Worm (Caenorhabditis elegans) whole organism, early embryonic: ENCODE results near the gene nhx-9.

Experiments used
- B0310.2 ChIP-seq: sonication (generic microtip); optimal IDR thresholded peaks from 2 replicates; lab custom pipeline; 2016; ENCODE audit warnings: mild to moderate bottlenecking, missing genetic modification characterization, missing compliant biosample characterization
- aly-1 ChIP-seq: sonication (generic microtip); optimal IDR thresholded peaks from 2 replicates; lab custom pipeline; 2016; ENCODE audit warnings: missing genetic modification characterization, missing compliant biosample characterization
- ama-1 ChIP-seq: fragments of 150-350 bp; optimal IDR thresholded peaks from 2 replicates; lab custom pipeline; 2014
- ceh-36 ChIP-seq: sonication (generic microtip); optimal IDR thresholded peaks from 2 replicates; lab custom pipeline; 2016; ENCODE audit warnings: missing genetic modification characterization, inconsistent platforms, missing compliant biosample characterization
- ets-7 ChIP-seq: sonication (generic microtip); optimal IDR thresholded peaks from 2 replicates; lab custom pipeline; 2016; ENCODE audit warnings: missing genotype, missing genetic modification characterization, missing compliant biosample characterization
- flt-1 ChIP-seq: fragments of 200-800 bp; sonication (Bioruptor generic); IDR thresholded peaks from 2 replicates; pipeline ENCODE4 v1.3.6; 2022; ENCODE audit warnings: missing genetic modification characterization, missing compliant biosample characterization
- hmbx-1 ChIP-seq: sonication (generic microtip); optimal IDR thresholded peaks from 2 replicates; lab custom pipeline; 2016; ENCODE audit warnings: mild to moderate bottlenecking, missing genetic modification characterization, missing compliant biosample characterization
- hmg-4 ChIP-seq: fragments of 200-800 bp; sonication (Bioruptor generic); optimal IDR thresholded peaks from 2 replicates; lab custom pipeline; 2018; ENCODE audit warnings: mild to moderate bottlenecking, missing genetic modification characterization, missing compliant biosample characterization
- hnd-1 ChIP-seq: sonication (generic microtip); optimal IDR thresholded peaks from 2 replicates; lab custom pipeline; 2016; ENCODE audit warnings: missing genetic modification characterization, missing compliant biosample characterization
- pes-1 ChIP-seq: fragments of 200-800 bp; sonication (Bioruptor generic); IDR thresholded peaks from 2 replicates; pipeline ENCODE4 v1.3.6; 2022; ENCODE audit warnings: missing genetic modification reagents, missing genetic modification characterization, missing compliant biosample characterization
- scrt-1 ChIP-seq: fragments of 200-800 bp; sonication (Bioruptor generic); IDR thresholded peaks from 2 replicates; pipeline ENCODE4 v1.3.6; 2022; ENCODE audit warnings: missing genetic modification characterization, missing compliant biosample characterization

ce11 chrIV:11917886-11918285, 12.8 kb upstream of the nhx-9 start:
- TF ChIP-seq B0310.2 (tag; lab: Kevin White, UChicago) (no peak), ama-1 (lab: Kevin White, UChicago) (no peak), ceh-36 (tag; lab: Kevin White, UChicago) (no peak), hnd-1 (tag; lab: Kevin White, UChicago) (no peak), hmbx-1 (no peak), flt-1 (GFP tag; lab: Robert Waterston, UW) (no peak), hmg-4 (GFP tag; lab: Kevin White, UChicago) (no peak), scrt-1 (GFP tag; lab: Robert Waterston, UW) (no peak), ets-7 (tag; lab: Kevin White, UChicago) (no peak), pes-1 (GFP tag; lab: Robert Waterston, UW) (no peak), aly-1 (tag; lab: Kevin White, UChicago) (no peak)
